In genomic region chrV:7760174-7760573, ce11 we compare ENCODE assay signal across 4 worm cellular contexts.
A peak's percentile ranks its signal among the peaks of the same experiment; 100 is the strongest.
TF ChIP-seq lines count a peak whose summit lies in the region.

hint-3 (plus strand) TSS chrV:7760474.

TF ChIP-seq in whole organism, L2 larva, 48 proteins besides CTCF, POLR2A, EP300 and RAD21:
- no peak for TF ChIP-seq peb-1 (tag; optimal IDR thresholded peaks at IDR 0.05; lab: Kevin White, UChicago)
- no peak for TF ChIP-seq ztf-11 (tag; optimal IDR thresholded peaks at IDR 0.05; lab: Kevin White, UChicago)
- no peak for TF ChIP-seq blmp-1 (tag; optimal IDR thresholded peaks at IDR 0.05; lab: Kevin White, UChicago; ENCODE audit: insufficient read depth)
- peak; percentile 34 for TF ChIP-seq fos-1 (tag; optimal IDR thresholded peaks at IDR 0.05; lab: Kevin White, UChicago)

TF ChIP-seq in whole organism, L3 larva, 47 proteins besides CTCF, POLR2A, EP300 and RAD21:
- TF ChIP-seq sea-2 (GFP tag; optimal IDR thresholded peaks at IDR 0.05; lab: Kevin White, UChicago) (no peak), elt-2 (tag; optimal IDR thresholded peaks at IDR 0.05; lab: Kevin White, UChicago) (peak; percentile 36)

TF ChIP-seq in whole organism, L4 larva, 104 proteins besides CTCF, POLR2A, EP300 and RAD21:
- TF ChIP-seq ztf-7 (tag; optimal IDR thresholded peaks at IDR 0.05; lab: Kevin White, UChicago) (peak; percentile 20), Y75B8A.6 (GFP tag; IDR thresholded peaks at IDR 0.05; lab: Robert Waterston, UW) (no peak), mdt-29 (GFP tag; IDR thresholded peaks at IDR 0.05; lab: Robert Waterston, UW) (no peak), ceh-82 (tag; optimal IDR thresholded peaks at IDR 0.05; lab: Kevin White, UChicago) (no peak), R02D3.7 (tag; optimal IDR thresholded peaks at IDR 0.05; lab: Kevin White, UChicago) (no peak), ZK546.5 (tag; optimal IDR thresholded peaks at IDR 0.05; lab: Kevin White, UChicago) (no peak), nhr-102 (tag; optimal IDR thresholded peaks at IDR 0.05; lab: Kevin White, UChicago) (no peak), vab-7 (GFP tag; IDR thresholded peaks at IDR 0.05; lab: Robert Waterston, UW) (no peak), F49E8.2 (tag; optimal IDR thresholded peaks at IDR 0.05; lab: Kevin White, UChicago; ENCODE audit: borderline replicate concordance) (no peak), dmd-6 (GFP tag; IDR thresholded peaks at IDR 0.05; lab: Robert Waterston, UW) (peak; percentile 32; the same call in 1 of the 2 replicates), php-3 (GFP tag; IDR thresholded peaks at IDR 0.05; lab: Robert Waterston, UW) (0 out of 2 replicates have a peak, but pooled peaks have one; percentile 25), pqm-1 (tag; optimal IDR thresholded peaks at IDR 0.05; lab: Kevin White, UChicago) (peak; percentile 28), rbr-2 (tag; optimal IDR thresholded peaks at IDR 0.05; lab: Kevin White, UChicago) (no peak), mes-2 (tag; optimal IDR thresholded peaks at IDR 0.05; lab: Kevin White, UChicago; ENCODE audit: poor library complexity, severe bottlenecking) (no peak), saeg-2 (GFP tag; IDR thresholded peaks at IDR 0.05; lab: Robert Waterston, UW) (no peak), dve-1 (tag; optimal IDR thresholded peaks at IDR 0.05; lab: Kevin White, UChicago; ENCODE audit: insufficient read depth) (peak; percentile 13), Y5F2A.4 (GFP tag; optimal IDR thresholded peaks at IDR 0.05; lab: Kevin White, UChicago) (no peak), daf-16 (GFP tag; optimal IDR thresholded peaks at IDR 0.05; lab: Kevin White, UChicago) (no peak), daf-16 (tag; optimal IDR thresholded peaks at IDR 0.05; lab: Kevin White, UChicago) (peak; percentile 64), tra-1 (GFP tag; IDR thresholded peaks at IDR 0.05; lab: Robert Waterston, UW) (no peak), snpc-1.2 (GFP tag; IDR thresholded peaks at IDR 0.05; lab: Robert Waterston, UW) (no peak)

TF ChIP-seq in whole organism, young adult, 124 proteins besides CTCF, POLR2A, EP300 and RAD21:
- TF ChIP-seq ztf-3 (GFP tag; optimal IDR thresholded peaks at IDR 0.05; lab: Kevin White, UChicago) (no peak), nhr-80 (tag; optimal IDR thresholded peaks at IDR 0.05; lab: Kevin White, UChicago) (peak; percentile 28)
